Fruit fly (Drosophila melanogaster): Measurements from ENCODE around the gene RasGAP1.
A peak's percentile ranks its signal among the peaks of the same experiment; 100 is the strongest.

dm6 chr3L:9853895-9854470 lies 1.1 kb downstream of the RasGAP1 start:
- TF ChIP-seq CG8119 (GFP tag; IDR thresholded peaks at IDR 0.05) (no peak), net (GFP tag; optimal IDR thresholded peaks at IDR 0.05) (no peak), Smox (GFP tag; optimal IDR thresholded peaks at IDR 0.05) (no peak), achi (GFP tag; optimal IDR thresholded peaks at IDR 0.05) (no peak), CG10631 (GFP tag; optimal IDR thresholded peaks at IDR 0.05) (no peak), dac (GFP tag; optimal IDR thresholded peaks at IDR 0.05) (no peak), Gug (GFP tag; IDR thresholded peaks at IDR 0.05) (no peak; the same call in 1 of the 2 replicates), svp (GFP tag) (peak; percentile 72), OdsH (GFP tag; optimal IDR thresholded peaks at IDR 0.05) (no peak), fd85E (GFP tag; optimal IDR thresholded peaks at IDR 0.05) (no peak), CG7368 (GFP tag; optimal IDR thresholded peaks at IDR 0.05) (peak; percentile 14)

Measured in whole organism, prepupa.